Worm (Caenorhabditis elegans) whole organism, L3 larva: ENCODE data around the gene exh-1.

Experiments used
- R02D3.7 ChIP-seq: fragments of 150-350 bp; optimal IDR thresholded peaks from 2 replicates; lab custom pipeline; 2014; ENCODE audit warnings: missing biosample characterization, missing genetic modification characterization
- ZK546.5 ChIP-seq: sonication (generic microtip); optimal IDR thresholded peaks from 2 replicates; lab custom pipeline; 2017; ENCODE audit warnings: missing biosample characterization, missing genetic modification characterization
- aly-2 ChIP-seq: fragments of 150-350 bp; optimal IDR thresholded peaks from 2 replicates; lab custom pipeline; 2014; ENCODE audit warnings: missing biosample characterization, missing genetic modification characterization
- ama-1 ChIP-seq: fragments of 150-350 bp; optimal IDR thresholded peaks from 2 replicates; lab custom pipeline; 2018
- ceh-16 ChIP-seq: sonication (generic microtip); optimal IDR thresholded peaks from 2 replicates; lab custom pipeline; 2017; ENCODE audit warnings: missing biosample characterization, missing genetic modification characterization
- ceh-28 ChIP-seq: fragments of 150-350 bp; optimal IDR thresholded peaks from 2 replicates; lab custom pipeline; 2014; ENCODE audit warnings: missing biosample characterization, missing genetic modification reagents, missing genetic modification characterization
- ceh-82 ChIP-seq: fragments of 150-350 bp; optimal IDR thresholded peaks from 2 replicates; lab custom pipeline; 2014; ENCODE audit warnings: missing biosample characterization, missing genetic modification characterization
- ceh-9 ChIP-seq: sonication (generic microtip); optimal IDR thresholded peaks from 2 replicates; lab custom pipeline; 2018; ENCODE audit warnings: missing biosample characterization, missing genetic modification characterization
- daf-12 ChIP-seq: fragments of 150-350 bp; optimal IDR thresholded peaks from 2 replicates; lab custom pipeline; 2014; ENCODE audit warnings: missing biosample characterization, missing genetic modification reagents, missing genetic modification characterization
- elt-2 ChIP-seq: sonication (generic microtip); optimal IDR thresholded peaks from 2 replicates; lab custom pipeline; 2016; ENCODE audit warnings: missing genetic modification reagents, mild to moderate bottlenecking, missing genetic modification characterization, missing compliant biosample characterization
- elt-3 ChIP-seq, 3 experiments: fragments of 150-350 bp in 1 of 3; sonication (generic microtip) in 2 of 3; optimal IDR thresholded peaks; 2 replicates in 2 of 3; 4 replicates in 1 of 3; lab custom pipeline; 2014 to 2017; ENCODE audit warnings: missing biosample characterization in 3 of 3, missing genetic modification characterization in 3 of 3
- eor-1 ChIP-seq, 2 experiments: fragments of 150-350 bp; optimal IDR thresholded peaks; 2 replicates each; lab custom pipeline; 2014 to 2018; ENCODE audit warnings: missing biosample characterization in 2 of 2, missing genetic modification characterization in 2 of 2
- fkh-10 ChIP-seq: sonication (generic microtip); optimal IDR thresholded peaks from 2 replicates; lab custom pipeline; 2017; ENCODE audit warnings: missing biosample characterization, missing genetic modification reagents, missing genetic modification characterization
- fkh-2 ChIP-seq: fragments of 150-350 bp; optimal IDR thresholded peaks from 2 replicates; lab custom pipeline; 2014; ENCODE audit warnings: missing biosample characterization, missing genetic modification reagents, missing genetic modification characterization
- hmg-11 ChIP-seq: sonication (generic microtip); optimal IDR thresholded peaks from 2 replicates; lab custom pipeline; 2016; ENCODE audit warnings: missing genetic modification characterization, missing compliant biosample characterization
- lin-15B ChIP-seq: fragments of 150-350 bp; optimal IDR thresholded peaks from 2 replicates; lab custom pipeline; 2014; ENCODE audit warnings: missing biosample characterization, missing genetic modification characterization
- lin-39 ChIP-seq: fragments of 150-350 bp; optimal IDR thresholded peaks from 2 replicates; lab custom pipeline; 2018; ENCODE audit warnings: missing biosample characterization, missing genetic modification reagents, missing genetic modification characterization
- lsy-12 ChIP-seq: sonication (generic microtip); optimal IDR thresholded peaks from 2 replicates; lab custom pipeline; 2016; ENCODE audit warnings: mild to moderate bottlenecking, missing genetic modification characterization, missing compliant biosample characterization
- mdl-1 ChIP-seq: fragments of 150-350 bp; optimal IDR thresholded peaks from 2 replicates; lab custom pipeline; 2014; ENCODE audit warnings: missing biosample characterization, missing genetic modification characterization
- nhr-23 ChIP-seq: fragments of 150-350 bp; optimal IDR thresholded peaks from 2 replicates; lab custom pipeline; 2014; ENCODE audit warnings: missing biosample characterization, missing genetic modification reagents, missing genetic modification characterization
- nhr-237 ChIP-seq: fragments of 150-350 bp; optimal IDR thresholded peaks from 2 replicates; lab custom pipeline; 2014; ENCODE audit warnings: missing biosample characterization, missing genetic modification characterization
- nhr-25 ChIP-seq: sonication (generic microtip); optimal IDR thresholded peaks from 2 replicates; lab custom pipeline; 2017; ENCODE audit warnings: missing biosample characterization, missing genetic modification characterization
- nhr-43 ChIP-seq: sonication (generic microtip); optimal IDR thresholded peaks from 2 replicates; lab custom pipeline; 2016; ENCODE audit warnings: mild to moderate bottlenecking, missing genetic modification characterization, missing compliant biosample characterization; ENCODE audit not compliant: poor library complexity, severe bottlenecking
- nhr-67 ChIP-seq: fragments of 150-350 bp; optimal IDR thresholded peaks from 2 replicates; lab custom pipeline; 2014; ENCODE audit warnings: missing biosample characterization, missing genetic modification characterization
- nhr-77 ChIP-seq: fragments of 150-350 bp; optimal IDR thresholded peaks from 2 replicates; lab custom pipeline; 2014; ENCODE audit warnings: missing biosample characterization, missing genetic modification characterization
- pha-4 ChIP-seq: fragments of 150-350 bp; optimal IDR thresholded peaks from 2 replicates; lab custom pipeline; 2014; ENCODE audit warnings: missing biosample characterization, missing genetic modification reagents, missing genetic modification characterization
- pqm-1 ChIP-seq: fragments of 150-350 bp; optimal IDR thresholded peaks from 2 replicates; lab custom pipeline; 2017; ENCODE audit warnings: missing biosample characterization, missing genetic modification characterization, inconsistent platforms
- sea-2 ChIP-seq: fragments of 150-350 bp; sonication (generic microtip); optimal IDR thresholded peaks from 4 replicates; lab custom pipeline; 2014; ENCODE audit warnings: missing biosample characterization, missing genetic modification reagents, missing genetic modification characterization
- skn-1 ChIP-seq: fragments of 150-350 bp; optimal IDR thresholded peaks from 2 replicates; lab custom pipeline; 2014; ENCODE audit warnings: missing biosample characterization, missing genetic modification characterization
- tbx-2 ChIP-seq: sonication (generic microtip); optimal IDR thresholded peaks from 2 replicates; lab custom pipeline; 2016; ENCODE audit warnings: mild to moderate bottlenecking, missing genetic modification characterization, missing compliant biosample characterization
- unc-39 ChIP-seq: sonication (generic microtip); optimal IDR thresholded peaks from 4 replicates; lab custom pipeline; 2017; ENCODE audit warnings: missing biosample characterization, missing genetic modification characterization
- zag-1 ChIP-seq: fragments of 150-350 bp; optimal IDR thresholded peaks from 2 replicates; lab custom pipeline; 2014; ENCODE audit warnings: missing biosample characterization, missing genetic modification characterization
- ztf-11 ChIP-seq: fragments of 150-350 bp; optimal IDR thresholded peaks from 2 replicates; lab custom pipeline; 2014; ENCODE audit warnings: missing biosample characterization, missing genetic modification characterization

The exh-1 gene

DNA sequence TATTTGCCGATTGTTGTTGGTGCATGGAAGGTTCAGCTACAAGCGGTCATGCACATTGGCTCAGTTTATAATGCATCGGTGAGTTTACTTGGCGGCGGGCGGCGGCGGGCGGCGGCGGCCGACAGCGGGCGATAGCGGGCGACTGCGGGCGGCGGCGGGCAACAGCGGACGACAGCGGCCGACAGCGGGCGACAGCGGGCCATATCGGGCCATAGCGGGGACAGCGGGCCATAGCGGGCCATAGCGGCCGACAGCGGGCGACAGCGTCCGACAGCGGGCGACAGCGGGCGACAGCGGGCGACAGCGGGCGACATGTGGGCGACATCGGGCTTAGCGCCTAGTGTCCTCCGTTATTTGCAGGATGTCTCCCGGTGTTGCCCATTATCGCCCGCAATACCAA is 24.8 kb upstream of the exh-1 start:
- no peak for TF ChIP-seq ceh-9
- TF ChIP-seq lin-15B (tag; lab: Kevin White, UChicago): no peak
- no peak for TF ChIP-seq zag-1 (tag; lab: Kevin White, UChicago)
- TF ChIP-seq fkh-2: no peak
- TF ChIP-seq ztf-11: no peak
- no peak for TF ChIP-seq mdl-1
- TF ChIP-seq, all 47 proteins: peak for 0

DNA sequence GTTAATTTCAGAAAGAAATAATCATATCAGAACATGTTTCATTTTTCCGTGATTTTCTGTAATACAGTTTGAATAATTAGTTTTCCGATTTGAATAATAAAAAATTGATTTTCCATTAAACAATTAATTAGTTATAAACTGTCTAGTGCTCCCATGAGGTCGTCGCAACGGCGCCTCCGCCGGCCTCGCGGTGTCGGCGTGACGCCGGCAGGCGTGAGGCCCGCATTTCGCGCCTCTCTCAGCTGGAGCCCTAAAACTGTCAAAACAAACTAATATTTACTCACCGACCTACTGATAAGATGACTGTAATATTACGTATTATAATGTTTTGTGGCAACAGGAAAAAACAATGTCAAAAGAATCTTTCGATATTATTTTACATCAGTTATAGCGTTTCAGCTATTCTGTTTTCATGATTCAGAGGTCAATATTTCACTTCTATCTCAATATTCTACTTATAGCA is 23.6 kb upstream of the exh-1 start, which contains the start of gene F02C9.2:
F02C9.2 (plus strand) TSS at position 413 of the 463 bp plus-strand sequence.
- TF ChIP-seq sea-2 (GFP tag; lab: Kevin White, UChicago) (no peak), lin-15B (tag; lab: Kevin White, UChicago) (no peak), tbx-2 (tag; lab: Kevin White, UChicago) (no peak), fkh-2 (no peak), ztf-11 (no peak), lin-39 (tag; lab: Kevin White, UChicago) (no peak), ceh-16 (tag; lab: Kevin White, UChicago) (no peak), hmg-11 (tag; lab: Kevin White, UChicago) (no peak)

DNA sequence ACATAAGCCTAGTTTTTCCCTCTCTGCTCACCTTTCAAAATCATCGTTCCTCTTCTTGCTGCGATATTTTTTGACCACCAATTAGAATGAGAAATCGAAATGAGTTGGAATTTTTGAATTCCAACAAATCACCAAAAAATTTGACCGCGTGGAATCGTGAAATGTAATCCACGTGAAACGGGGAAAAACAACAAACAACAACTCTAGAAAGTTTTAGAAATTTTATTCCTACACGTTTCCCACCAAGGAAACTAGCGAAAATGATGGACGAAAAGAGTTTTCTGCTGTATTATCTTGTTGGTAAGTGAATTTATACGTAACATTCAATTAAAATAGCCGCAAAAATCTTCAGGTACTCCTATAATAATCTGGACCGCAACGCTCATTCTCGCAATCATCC is 18.4 kb upstream of the exh-1 start, which contains the start of the genes irld-3 and F02C9.1:
irld-3 (minus strand) TSS at position 101 of the 400 bp plus-strand sequence.
F02C9.1 (plus strand) TSS at position 216 of the 400 bp plus-strand sequence.
- TF ChIP-seq ZK546.5 (tag; lab: Kevin White, UChicago) (no peak), nhr-237 (no peak), fkh-10 (no peak), nhr-67 (tag; lab: Kevin White, UChicago) (no peak), eor-1 (tag; optimal IDR thresholded peaks at IDR 0.05; lab: Kevin White, UChicago) (no peak), skn-1 (tag; lab: Kevin White, UChicago) (no peak), elt-2 (tag; lab: Kevin White, UChicago) (no peak), mdl-1 (no peak), lsy-12 (tag; lab: Kevin White, UChicago) (no peak), ztf-11 (no peak), fkh-2 (no peak), ama-1 (lab: Kevin White, UChicago) (no peak), nhr-25 (tag; lab: Kevin White, UChicago) (no peak)

- TF ChIP-seq pqm-1: no peak
- TF ChIP-seq nhr-77 (tag; lab: Kevin White, UChicago): no peak
- TF ChIP-seq unc-39 (tag; lab: Kevin White, UChicago): no peak
- no peak for TF ChIP-seq hmg-11 (tag; lab: Kevin White, UChicago)
- no peak for TF ChIP-seq ceh-28
- TF ChIP-seq pha-4 (tag; lab: Kevin White, UChicago): no peak
- TF ChIP-seq mdl-1: no peak
- no peak for TF ChIP-seq fkh-10
- TF ChIP-seq lin-15B (tag; lab: Kevin White, UChicago): no peak
- no peak for TF ChIP-seq nhr-23 (tag; lab: Kevin White, UChicago)
- no peak for TF ChIP-seq daf-12 (tag; lab: Kevin White, UChicago)
These were observed 15.7 kb upstream of the exh-1 start, which contains the start of gene srab-9 for ce11 chrV:3141190-3141589. Gene srab-9 (minus strand): TSS chrV:3141290.

DNA sequence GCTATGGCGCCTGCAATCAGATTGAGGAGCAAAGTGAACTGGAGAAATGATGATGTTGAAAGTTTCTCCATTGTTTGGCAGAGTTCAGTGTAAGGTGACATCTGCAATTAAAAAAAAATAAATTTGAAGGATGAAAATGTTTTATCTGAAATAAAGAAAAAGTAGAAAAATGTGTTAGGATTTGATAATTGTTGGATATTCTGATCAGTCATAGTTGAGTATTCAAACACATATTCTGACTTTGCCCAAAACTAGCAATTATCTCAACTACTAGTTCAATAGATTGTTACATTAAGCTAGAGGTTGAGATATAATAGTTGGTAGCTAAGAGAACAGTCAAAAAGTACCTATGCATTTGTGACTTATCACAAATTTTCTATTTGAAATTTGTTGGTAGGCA is 12.4 kb upstream of the exh-1 start, which contains the start of gene srab-10:
srab-10 (minus strand) TSS at position 101 of the 400 bp plus-strand sequence.
- TF ChIP-seq fkh-2 (no peak), fkh-10 (no peak), aly-2 (no peak)

DNA sequence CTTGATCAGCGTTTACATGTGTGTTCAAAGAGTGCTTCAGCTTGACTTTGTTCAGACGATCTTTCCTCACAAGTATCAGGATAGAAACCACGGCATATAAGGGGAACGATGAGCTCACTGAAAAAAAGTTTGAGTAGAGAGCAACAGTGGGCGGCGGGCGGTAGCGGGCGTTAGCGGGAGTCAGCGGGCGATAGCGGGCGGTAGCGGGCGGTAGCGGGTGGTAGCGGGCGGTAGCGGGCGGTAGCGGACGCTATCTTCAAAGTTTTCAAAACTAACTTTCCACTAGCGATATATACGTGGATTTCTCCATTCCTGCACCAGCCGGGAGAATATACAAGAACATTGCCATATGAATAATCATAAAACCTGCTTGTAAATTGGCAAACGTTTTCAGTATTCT is 11.6 kb upstream of the exh-1 start:
- no peak for TF ChIP-seq fkh-10
- TF ChIP-seq ceh-82 (tag; lab: Kevin White, UChicago): no peak
- TF ChIP-seq eor-1 (tag; optimal IDR thresholded peaks at IDR 0.05; lab: Kevin White, UChicago): no peak
- TF ChIP-seq nhr-43: no peak
- TF ChIP-seq pqm-1: no peak
- no peak for TF ChIP-seq elt-2 (tag; lab: Kevin White, UChicago)
- TF ChIP-seq elt-3 (tag; optimal IDR thresholded peaks at IDR 0.05; lab: Kevin White, UChicago): no peak
- no peak for TF ChIP-seq lin-39 (tag; lab: Kevin White, UChicago)
- no peak for TF ChIP-seq R02D3.7 (tag; lab: Kevin White, UChicago)
